Fruit fly (Drosophila melanogaster) whole organism, embryonic: ENCODE results near the gene Cip4.

Experiments
- Atf3 ChIP-seq: fragments of 200-800 bp; sonication (Bioruptor generic); optimal IDR thresholded peaks from 3 replicates; lab custom pipeline; 2016; ENCODE audit warnings: missing biosample characterization, missing genetic modification characterization
- Bdp1 ChIP-seq: fragments of 200-800 bp; sonication (Bioruptor generic); optimal IDR thresholded peaks from 3 replicates; lab custom pipeline; 2016; ENCODE audit warnings: missing biosample characterization, missing genetic modification characterization
- CG11085 ChIP-seq: fragments of 200-800 bp; sonication (Bioruptor generic); IDR thresholded peaks from 2 replicates; pipeline ENCODE4 v1.3.6; 2022; ENCODE audit warnings: missing biosample characterization, missing genetic modification characterization
- CG11093 ChIP-seq: fragments of 200-800 bp; sonication (Bioruptor generic); IDR thresholded peaks from 3 replicates; pipeline ENCODE4 v1.3.6; 2022; ENCODE audit warnings: missing biosample characterization, missing genetic modification characterization
- CG12155 ChIP-seq: fragments of 200-800 bp; sonication (Bioruptor generic); optimal IDR thresholded peaks from 3 replicates; lab custom pipeline; 2016; ENCODE audit warnings: missing biosample characterization, missing genetic modification characterization
- CG1602 ChIP-seq: fragments of 200-800 bp; sonication (Bioruptor generic); optimal IDR thresholded peaks from 3 replicates; lab custom pipeline; 2016; ENCODE audit warnings: missing biosample characterization, missing genetic modification characterization
- CG1647 ChIP-seq: fragments of 200-800 bp; sonication (Bioruptor generic); optimal IDR thresholded peaks from 3 replicates; lab custom pipeline; 2016; ENCODE audit warnings: missing biosample characterization, missing genetic modification characterization
- CG2712 ChIP-seq: fragments of 200-800 bp; optimal IDR thresholded peaks from 3 replicates; lab custom pipeline; 2019; ENCODE audit warnings: missing biosample characterization, mild to moderate bottlenecking, missing genetic modification characterization, moderate library complexity
- CG3163 ChIP-seq: fragments of 200-800 bp; sonication (Bioruptor generic); optimal IDR thresholded peaks from 3 replicates; lab custom pipeline; 2016; ENCODE audit warnings: missing biosample characterization, missing genetic modification characterization
- CG32767 ChIP-seq: fragments of 200-800 bp; sonication (Bioruptor generic); IDR thresholded peaks from 2 replicates; pipeline ENCODE4 v1.3.6; 2022; ENCODE audit warnings: missing biosample characterization, missing genetic modification characterization
- CG33213 ChIP-seq: fragments of 200-800 bp; sonication (Bioruptor generic); optimal IDR thresholded peaks from 3 replicates; lab custom pipeline; 2016; ENCODE audit warnings: missing biosample characterization, missing genetic modification characterization
- CG4617 ChIP-seq: fragments of 200-800 bp; sonication (Bioruptor generic); optimal IDR thresholded peaks from 3 replicates; lab custom pipeline; 2016; ENCODE audit warnings: missing biosample characterization, missing genetic modification characterization, borderline replicate concordance
- CG6689 ChIP-seq: fragments of 200-800 bp; sonication (Bioruptor generic); IDR thresholded peaks from 2 replicates; pipeline ENCODE4 v1.3.6; 2022; ENCODE audit warnings: missing biosample characterization, missing genetic modification characterization
- CG7786 ChIP-seq: fragments of 200-800 bp; sonication (Bioruptor generic); optimal IDR thresholded peaks from 2 replicates; lab custom pipeline; 2016; ENCODE audit warnings: missing biosample characterization, missing genetic modification characterization
- CG8290 ChIP-seq, 3 experiments: fragments of 200-800 bp; sonication (Bioruptor generic); optimal IDR thresholded peaks; 2 replicates each; lab custom pipeline; 2016 to 2019; ENCODE audit warnings: missing biosample characterization in 3 of 3, missing genetic modification characterization in 3 of 3, mild to moderate bottlenecking in 2 of 3, moderate library complexity in 1 of 3
- CG8924 ChIP-seq: fragments of 200-800 bp; optimal IDR thresholded peaks from 3 replicates; lab custom pipeline; 2019; ENCODE audit warnings: missing biosample characterization, mild to moderate bottlenecking, missing genetic modification characterization, moderate library complexity
- Dek ChIP-seq: fragments of 200-800 bp; sonication (Bioruptor generic); optimal IDR thresholded peaks from 3 replicates; lab custom pipeline; 2019; ENCODE audit warnings: missing biosample characterization, mild to moderate bottlenecking, missing genetic modification characterization, moderate library complexity
- ERR ChIP-seq: fragments of 200-800 bp; sonication (Bioruptor generic); optimal IDR thresholded peaks from 2 replicates; lab custom pipeline; 2016; ENCODE audit warnings: missing biosample characterization, missing genetic modification characterization
- Ets97D ChIP-seq: fragments of 200-800 bp; sonication (Bioruptor generic); optimal IDR thresholded peaks from 3 replicates; lab custom pipeline; 2016; ENCODE audit warnings: missing biosample characterization, missing genetic modification characterization
- Fer1 ChIP-seq: fragments of 200-800 bp; sonication (Bioruptor generic); optimal IDR thresholded peaks from 2 replicates; lab custom pipeline; 2017; ENCODE audit warnings: missing biosample characterization, mild to moderate bottlenecking, missing genetic modification characterization
- GATAe ChIP-seq: fragments of 200-800 bp; sonication (Bioruptor generic); conservative IDR thresholded peaks from 2 replicates; pipeline ENCODE4 v1.3.6; 2022; ENCODE audit warnings: missing biosample characterization, missing genetic modification characterization
- HmgZ ChIP-seq: fragments of 200-800 bp; sonication (Bioruptor generic); optimal IDR thresholded peaks from 2 replicates; lab custom pipeline; 2018; ENCODE audit warnings: missing biosample characterization, mild to moderate bottlenecking, missing genetic modification characterization
- Lpt ChIP-seq: fragments of >200 bp; optimal IDR thresholded peaks from 2 replicates; lab custom pipeline; 2018; ENCODE audit warnings: missing biosample characterization, missing genetic modification characterization
- MESR4 ChIP-seq: fragments of 200-800 bp; sonication (Bioruptor generic); optimal IDR thresholded peaks from 2 replicates; lab custom pipeline; 2018; ENCODE audit warnings: missing biosample characterization, mild to moderate bottlenecking, missing genetic modification characterization, moderate library complexity
- Max ChIP-seq: fragments of 200-800 bp; sonication (Bioruptor generic); optimal IDR thresholded peaks from 2 replicates; lab custom pipeline; 2016; ENCODE audit warnings: missing biosample characterization, mild to moderate bottlenecking, missing genetic modification characterization
- Med ChIP-seq: fragments of 200-800 bp; sonication (Bioruptor generic); peaks from one replicate; lab custom pipeline; 2016; ENCODE audit warnings: missing biosample characterization, missing genetic modification characterization, mild to moderate bottlenecking, inconsistent platforms, moderate library complexity
- Mes4 ChIP-seq: fragments of 200-800 bp; sonication (Bioruptor generic); optimal IDR thresholded peaks from 2 replicates; lab custom pipeline; 2016; ENCODE audit warnings: missing biosample characterization, missing genetic modification characterization
- Nf-YA ChIP-seq: fragments of 200-800 bp; sonication (Bioruptor generic); IDR thresholded peaks from 2 replicates; pipeline ENCODE4 v1.3.6; 2022; ENCODE audit warnings: missing biosample characterization, missing genetic modification characterization
- Ptx1 ChIP-seq: fragments of 200-800 bp; sonication (Bioruptor generic); IDR thresholded peaks from 2 replicates; pipeline ENCODE4 v1.3.6; 2022; ENCODE audit warnings: missing biosample characterization, missing genetic modification characterization
- Rfx ChIP-seq: fragments of 200-800 bp; sonication (Bioruptor generic); IDR thresholded peaks from 2 replicates; pipeline ENCODE4 v1.3.6; 2022; ENCODE audit warnings: missing biosample characterization, missing genetic modification characterization
- Tbp ChIP-seq: fragments of >200 bp; optimal IDR thresholded peaks from 2 replicates; lab custom pipeline; 2018; ENCODE audit warnings: missing biosample characterization, missing genetic modification characterization
- YL-1 ChIP-seq: fragments of 200-800 bp; sonication (Bioruptor generic); optimal IDR thresholded peaks from 3 replicates; lab custom pipeline; 2017; ENCODE audit warnings: missing biosample characterization, mild to moderate bottlenecking, missing genetic modification characterization
- amos ChIP-seq: fragments of 200-800 bp; sonication (Bioruptor generic); IDR thresholded peaks from 2 replicates; pipeline ENCODE4 v1.3.6; 2022; ENCODE audit warnings: missing biosample characterization, missing genetic modification characterization; ENCODE audit not compliant: partially characterized antibody
- chn ChIP-seq: fragments of 200-800 bp; sonication (Bioruptor generic); optimal IDR thresholded peaks from 2 replicates; lab custom pipeline; 2016; ENCODE audit warnings: missing biosample characterization, missing genetic modification characterization
- corto ChIP-seq: fragments of 200-800 bp; sonication (Bioruptor generic); optimal IDR thresholded peaks from 2 replicates; lab custom pipeline; 2016; ENCODE audit warnings: missing biosample characterization, mild to moderate bottlenecking, missing genetic modification characterization, moderate library complexity
- croc ChIP-seq: fragments of 200-800 bp; sonication (Bioruptor generic); conservative IDR thresholded peaks from 3 replicates; pipeline ENCODE4 v1.3.6; 2022; ENCODE audit warnings: missing biosample characterization, missing genetic modification characterization
- dm ChIP-seq: fragments of 200-800 bp; sonication (Bioruptor generic); optimal IDR thresholded peaks from 3 replicates; lab custom pipeline; 2016; ENCODE audit warnings: missing biosample characterization, missing genetic modification characterization
- en ChIP-seq: fragments of 200-800 bp; sonication (Bioruptor generic); optimal IDR thresholded peaks from 2 replicates; lab custom pipeline; 2016; ENCODE audit warnings: missing biosample characterization, missing genetic modification characterization
- eve ChIP-seq, 2 experiments: fragments of >200 bp; optimal IDR thresholded peaks; 2 replicates each; lab custom pipeline; 2017; ENCODE audit warnings: missing biosample characterization in 2 of 2, missing genetic modification characterization in 2 of 2
- gcm ChIP-seq: fragments of 200-800 bp; sonication (Bioruptor generic); optimal IDR thresholded peaks from 2 replicates; lab custom pipeline; 2019; ENCODE audit warnings: missing biosample characterization, mild to moderate bottlenecking, missing genetic modification characterization, moderate library complexity
- gt ChIP-seq: fragments of 200-800 bp; sonication (Bioruptor generic); IDR thresholded peaks from 2 replicates; pipeline ENCODE4 v1.3.6; 2022; ENCODE audit warnings: missing biosample characterization, missing genetic modification characterization
- knrl ChIP-seq: fragments of 200-800 bp; sonication (Bioruptor generic); IDR thresholded peaks from 3 replicates; pipeline ENCODE4 v1.3.6; 2022; ENCODE audit warnings: missing biosample characterization, missing genetic modification characterization; ENCODE audit not compliant: partially characterized antibody
- maf-S ChIP-seq: fragments of 200-800 bp; sonication (Bioruptor generic); optimal IDR thresholded peaks from 2 replicates; lab custom pipeline; 2016; ENCODE audit warnings: missing biosample characterization, missing genetic modification characterization
- nmo ChIP-seq: fragments of 200-800 bp; sonication (Bioruptor generic); optimal IDR thresholded peaks from 2 replicates; lab custom pipeline; 2018; ENCODE audit warnings: missing biosample characterization, mild to moderate bottlenecking, missing genetic modification characterization, moderate library complexity
- pan ChIP-seq, 4 experiments: fragments of >200 bp in 3 of 4; fragments of 200-800 bp in 1 of 4; sonication (Bioruptor generic) in 1 of 4; optimal IDR thresholded peaks in 3 of 4; IDR thresholded peaks in 1 of 4; 2 replicates each; pipeline versions ENCODE4 v1.3.6 to Lab custom; 2017 to 2022; ENCODE audit warnings: missing biosample characterization in 2 of 4, missing genetic modification characterization in 2 of 4, mixed read lengths in 1 of 4
- pnt ChIP-seq: fragments of 200-800 bp; sonication (Bioruptor generic); optimal IDR thresholded peaks from 3 replicates; lab custom pipeline; 2016; ENCODE audit warnings: missing biosample characterization, missing genetic modification characterization
- row ChIP-seq: fragments of 200-800 bp; sonication (Bioruptor generic); IDR thresholded peaks from 3 replicates; pipeline ENCODE4 v1.3.6; 2022; ENCODE audit warnings: missing biosample characterization, missing genetic modification characterization
- slbo ChIP-seq: fragments of 200-800 bp; sonication (Bioruptor generic); IDR thresholded peaks from 2 replicates; pipeline ENCODE4 v1.3.6; 2022; ENCODE audit warnings: missing biosample characterization, missing genetic modification characterization
- stwl ChIP-seq: fragments of 200-800 bp; sonication (Bioruptor generic); optimal IDR thresholded peaks from 3 replicates; lab custom pipeline; 2018; ENCODE audit warnings: missing biosample characterization, mild to moderate bottlenecking, missing genetic modification characterization, moderate library complexity
- sug ChIP-seq: fragments of 200-800 bp; optimal IDR thresholded peaks from 2 replicates; lab custom pipeline; 2019; ENCODE audit warnings: missing biosample characterization, mild to moderate bottlenecking, missing genetic modification characterization, moderate library complexity
- trh ChIP-seq: fragments of 200-800 bp; sonication (Bioruptor generic); optimal IDR thresholded peaks from 2 replicates; lab custom pipeline; 2016; ENCODE audit warnings: missing biosample characterization, missing genetic modification characterization

Gene Cip4

DNA sequence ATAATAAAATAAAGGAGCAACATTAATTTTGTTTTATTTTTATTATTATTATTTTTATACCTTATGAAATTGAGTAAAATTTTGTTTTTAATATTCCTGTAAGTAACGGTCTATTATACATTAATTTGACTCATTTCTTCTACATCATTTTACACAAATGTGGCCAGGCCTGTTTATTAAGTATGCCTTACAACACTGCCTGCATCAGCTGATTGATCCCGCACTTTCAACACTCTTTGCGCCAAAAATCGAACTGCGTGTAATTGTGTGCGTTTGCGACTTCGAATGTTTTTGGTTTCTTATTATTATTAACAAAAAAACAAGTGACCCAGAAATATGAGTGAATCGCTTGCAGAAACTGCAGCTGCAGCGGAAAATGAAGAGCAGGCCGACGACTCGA, 50.6 kb downstream of the Cip4 start, which contains the start of gene Claspin (continued):
- TF ChIP-seq pan (optimal IDR thresholded peaks at IDR 0.05; lab: Kevin White, UChicago) (no peak), pan (GFP tag; optimal IDR thresholded peaks at IDR 0.05 in 1 of 2, IDR thresholded peaks at IDR 0.05 in 1 of 2) (peak in 1 of 2 experiments; percentile 20), CG7786 (peak; percentile 62), CG12155 (GFP tag; lab: Kevin White, UChicago) (peak; percentile 61), Atf3 (no peak), CG11085 (no peak), gt (no peak), CG1602 (GFP tag; lab: Kevin White, UChicago) (peak; percentile 27), CG33213 (GFP tag; lab: Kevin White, UChicago) (peak; percentile 45), corto (no peak), Mes4 (GFP tag; lab: Kevin White, UChicago) (no peak), CG8290 (GFP tag; optimal IDR thresholded peaks at IDR 0.05; lab: Kevin White, UChicago) (peak; percentile 25), CG8290 (tag; optimal IDR thresholded peaks at IDR 0.05; lab: Kevin White, UChicago) (peak in 1 of 2 experiments; percentile 85), Nf-YA (GFP tag; lab: Robert Waterston, UW) (no peak), knrl (GFP tag; lab: Robert Waterston, UW) (peak; percentile 29; the same call in 1 of the 3 replicates), stwl (tag; lab: Kevin White, UChicago) (peak; percentile 72), ERR (GFP tag; lab: Kevin White, UChicago) (peak; percentile 5), Bdp1 (GFP tag; lab: Kevin White, UChicago) (peak; percentile 39), amos (peak; percentile 74), Tbp (GFP tag; lab: Kevin White, UChicago) (no peak), gcm (peak; percentile 94), maf-S (GFP tag; lab: Kevin White, UChicago) (peak; percentile 27), CG32767 (no peak), CG4617 (GFP tag; lab: Kevin White, UChicago) (peak; percentile 37), Fer1 (peak; percentile 33), eve (GFP tag; optimal IDR thresholded peaks at IDR 0.05; lab: Kevin White, UChicago) (no peak), CG2712 (tag; lab: Kevin White, UChicago) (peak; percentile 45), en (GFP tag; lab: Kevin White, UChicago) (no peak), Ets97D (GFP tag; lab: Kevin White, UChicago) (peak; percentile 80), YL-1 (GFP tag; lab: Kevin White, UChicago) (peak; percentile 11), Max (GFP tag; lab: Kevin White, UChicago) (peak; percentile 19), trh (GFP tag; lab: Kevin White, UChicago) (no peak), chn (peak; percentile 41), HmgZ (tag; lab: Kevin White, UChicago) (peak; percentile 88), slbo (GFP tag; lab: Robert Waterston, UW) (peak; percentile 72), GATAe (GFP tag; lab: Robert Waterston, UW) (no peak), Med (GFP tag; lab: Kevin White, UChicago) (peak; percentile 95), CG11093 (GFP tag; lab: Robert Waterston, UW) (no peak), CG1647 (GFP tag; lab: Kevin White, UChicago) (peak; percentile 35), CG6689 (GFP tag; lab: Robert Waterston, UW) (no peak), Dek (tag; lab: Kevin White, UChicago) (peak; percentile 45), pnt (no peak), CG3163 (peak; percentile 11), sug (tag; lab: Kevin White, UChicago) (peak; percentile 57), MESR4 (GFP tag; lab: Kevin White, UChicago) (peak; percentile 42), Rfx (peak; percentile 75), croc (GFP tag; lab: Robert Waterston, UW) (no peak), Ptx1 (GFP tag; lab: Robert Waterston, UW) (peak; percentile 11; the same call in 1 of the 2 replicates), CG8924 (tag; lab: Kevin White, UChicago) (peak; percentile 14), nmo (GFP tag; lab: Kevin White, UChicago) (peak; percentile 44), Lpt (GFP tag; lab: Kevin White, UChicago) (no peak), dm (GFP tag; lab: Kevin White, UChicago) (peak; percentile 22), row (GFP tag; lab: Robert Waterston, UW) (no peak)
